Worm (Caenorhabditis elegans) whole organism, mixed stage, embryonic: ENCODE results near the gene W09D6.4.

ENCODE experiments used
- M03D4.4 ChIP-seq: sonication (generic microtip); optimal IDR thresholded peaks from 2 replicates; lab custom pipeline; 2017; ENCODE audit warnings: mild to moderate bottlenecking, missing genetic modification characterization, missing compliant biosample characterization
- bed-3 ChIP-seq: fragments of 200-800 bp; sonication (Bioruptor generic); optimal IDR thresholded peaks from 3 replicates; lab custom pipeline; 2018; ENCODE audit warnings: mild to moderate bottlenecking, missing genetic modification characterization, moderate library complexity, missing compliant biosample characterization
- ceh-39 ChIP-seq: fragments of 150-350 bp; optimal IDR thresholded peaks from 2 replicates; lab custom pipeline; 2014; ENCODE audit warnings: missing biosample characterization, missing genetic modification characterization
- ceh-43 ChIP-seq: fragments of 200-800 bp; sonication (Bioruptor generic); optimal IDR thresholded peaks from 2 replicates; lab custom pipeline; 2018; ENCODE audit warnings: mild to moderate bottlenecking, missing genetic modification characterization, moderate library complexity, missing compliant biosample characterization
- ces-1 ChIP-seq: fragments of 150-350 bp; optimal IDR thresholded peaks from 2 replicates; lab custom pipeline; 2014; ENCODE audit warnings: missing biosample characterization, missing genetic modification reagents, missing genetic modification characterization
- cnd-1 ChIP-seq: fragments of 200-800 bp; sonication (Bioruptor generic); optimal IDR thresholded peaks from 2 replicates; lab custom pipeline; 2018; ENCODE audit warnings: mild to moderate bottlenecking, missing genetic modification characterization, missing compliant biosample characterization
- elt-1 ChIP-seq: sonication (generic microtip); optimal IDR thresholded peaks from 2 replicates; lab custom pipeline; 2017; ENCODE audit warnings: missing genetic modification characterization, mild to moderate bottlenecking, missing compliant biosample characterization, antibody characterized with exemption, moderate library complexity, borderline replicate concordance; ENCODE audit not compliant: insufficient read depth
- elt-3 ChIP-seq: fragments of 150-350 bp; optimal IDR thresholded peaks from 2 replicates; lab custom pipeline; 2014; ENCODE audit warnings: missing biosample characterization, missing genetic modification characterization
- flh-1 ChIP-seq: fragments of 200-800 bp; sonication (Bioruptor generic); optimal IDR thresholded peaks from 2 replicates; lab custom pipeline; 2018; ENCODE audit warnings: mild to moderate bottlenecking, missing genetic modification characterization, moderate library complexity, missing compliant biosample characterization
- ham-2 ChIP-seq: fragments of 200-800 bp; sonication (Bioruptor generic); optimal IDR thresholded peaks from 2 replicates; lab custom pipeline; 2018; ENCODE audit warnings: mild to moderate bottlenecking, missing genetic modification characterization, missing compliant biosample characterization
- hlh-1 ChIP-seq: fragments of 150-350 bp; optimal IDR thresholded peaks from 2 replicates; lab custom pipeline; 2014; ENCODE audit warnings: missing biosample characterization, missing genetic modification reagents, missing genetic modification characterization
- lin-13 ChIP-seq: fragments of 150-350 bp; optimal IDR thresholded peaks from 2 replicates; lab custom pipeline; 2014; ENCODE audit warnings: missing biosample characterization, missing genetic modification characterization
- lin-32 ChIP-seq: fragments of 200-800 bp; sonication (Bioruptor generic); optimal IDR thresholded peaks from 2 replicates; lab custom pipeline; 2018; ENCODE audit warnings: mild to moderate bottlenecking, missing genetic modification characterization, missing compliant biosample characterization
- lsy-2 ChIP-seq: fragments of 150-350 bp; optimal IDR thresholded peaks from 2 replicates; lab custom pipeline; 2014; ENCODE audit warnings: missing biosample characterization, missing genetic modification characterization
- mab-5 ChIP-seq: fragments of 150-350 bp; optimal IDR thresholded peaks from 2 replicates; lab custom pipeline; 2014; ENCODE audit warnings: missing biosample characterization, missing genetic modification characterization
- mep-1 ChIP-seq: fragments of 150-350 bp; optimal IDR thresholded peaks from 2 replicates; lab custom pipeline; 2017; ENCODE audit warnings: missing biosample characterization, missing genetic modification reagents, missing genetic modification characterization, inconsistent platforms
- mls-2 ChIP-seq: sonication (generic microtip); optimal IDR thresholded peaks from 2 replicates; lab custom pipeline; 2016; ENCODE audit warnings: mild to moderate bottlenecking, missing genetic modification characterization, moderate library complexity, missing compliant biosample characterization
- nhr-12 ChIP-seq: fragments of 150-350 bp; optimal IDR thresholded peaks from 2 replicates; lab custom pipeline; 2014; ENCODE audit warnings: missing biosample characterization, missing genetic modification characterization
- nhr-2 ChIP-seq: fragments of 150-350 bp; optimal IDR thresholded peaks from 2 replicates; lab custom pipeline; 2014; ENCODE audit warnings: missing biosample characterization, missing genetic modification characterization
- nhr-237 ChIP-seq: fragments of 150-350 bp; optimal IDR thresholded peaks from 2 replicates; lab custom pipeline; 2014; ENCODE audit warnings: missing biosample characterization, missing genetic modification characterization
- nhr-28 ChIP-seq: fragments of 150-350 bp; optimal IDR thresholded peaks from 2 replicates; lab custom pipeline; 2014; ENCODE audit warnings: missing biosample characterization, missing genetic modification characterization
- nhr-76 ChIP-seq: sonication (generic microtip); optimal IDR thresholded peaks from 2 replicates; lab custom pipeline; 2017; ENCODE audit warnings: missing biosample characterization, missing genetic modification characterization
- pha-4 ChIP-seq: fragments of 150-350 bp; optimal IDR thresholded peaks from 2 replicates; lab custom pipeline; 2018; ENCODE audit warnings: missing biosample characterization, missing genetic modification reagents, missing genetic modification characterization
- sem-2 ChIP-seq: fragments of 200-800 bp; sonication (Bioruptor generic); optimal IDR thresholded peaks from 2 replicates; lab custom pipeline; 2018; ENCODE audit warnings: mild to moderate bottlenecking, missing genetic modification characterization, missing compliant biosample characterization
- snpc-4 ChIP-seq: fragments of 150-350 bp; optimal IDR thresholded peaks from 2 replicates; lab custom pipeline; 2014; ENCODE audit warnings: missing biosample characterization, missing genetic modification characterization
- sptf-1 ChIP-seq: sonication (generic microtip); optimal IDR thresholded peaks from 2 replicates; lab custom pipeline; 2017; ENCODE audit warnings: mild to moderate bottlenecking, missing genetic modification characterization, moderate library complexity, missing compliant biosample characterization
- tbx-8 ChIP-seq: fragments of 200-800 bp; sonication (Bioruptor generic); optimal IDR thresholded peaks from 2 replicates; lab custom pipeline; 2018; ENCODE audit warnings: mild to moderate bottlenecking, missing genetic modification characterization, moderate library complexity, missing compliant biosample characterization
- unc-120 ChIP-seq: sonication (generic microtip); optimal IDR thresholded peaks from 2 replicates; lab custom pipeline; 2017; ENCODE audit warnings: missing genetic modification characterization, missing compliant biosample characterization; ENCODE audit not compliant: poor library complexity, severe bottlenecking
- unc-39 ChIP-seq: fragments of 150-350 bp; optimal IDR thresholded peaks from 2 replicates; lab custom pipeline; 2014; ENCODE audit warnings: missing biosample characterization, missing genetic modification characterization
- unc-62 ChIP-seq: fragments of 150-350 bp; optimal IDR thresholded peaks from 2 replicates; lab custom pipeline; 2014; ENCODE audit warnings: missing biosample characterization, missing genetic modification reagents, missing genetic modification characterization
- ztf-11 ChIP-seq: fragments of 150-350 bp; optimal IDR thresholded peaks from 2 replicates; lab custom pipeline; 2014; ENCODE audit warnings: missing biosample characterization, missing genetic modification characterization

Gene W09D6.4

ce11 chrIII:11045196-11045595 is 34.3 kb upstream of the W09D6.4 start:
- no peak for TF ChIP-seq mab-5 (tag; lab: Kevin White, UChicago)
- no peak for TF ChIP-seq flh-1 (GFP tag; lab: Kevin White, UChicago)
- TF ChIP-seq unc-39 (tag; lab: Kevin White, UChicago): no peak
- TF ChIP-seq sptf-1 (tag; lab: Kevin White, UChicago): no peak
- TF ChIP-seq pha-4 (tag; lab: Kevin White, UChicago): no peak
- TF ChIP-seq nhr-28 (tag; lab: Kevin White, UChicago): no peak
- no peak for TF ChIP-seq unc-120
- no peak for TF ChIP-seq snpc-4 (tag; lab: Kevin White, UChicago)
- no peak for TF ChIP-seq ceh-43
- TF ChIP-seq lin-13 (tag; lab: Kevin White, UChicago): no peak
- TF ChIP-seq bed-3 (GFP tag; lab: Kevin White, UChicago): no peak
- no peak for TF ChIP-seq nhr-237
- TF ChIP-seq ztf-11 (tag; lab: Kevin White, UChicago): no peak
- TF ChIP-seq ces-1: no peak

ce11 chrIII:11046549-11046948 is 33.0 kb upstream of the W09D6.4 start:
- TF ChIP-seq lsy-2 (no peak), mep-1 (tag; lab: Kevin White, UChicago) (no peak), ceh-39 (tag; lab: Kevin White, UChicago) (no peak), mab-5 (tag; lab: Kevin White, UChicago) (no peak), elt-1 (tag; lab: Kevin White, UChicago) (no peak), ztf-11 (tag; lab: Kevin White, UChicago) (no peak), pha-4 (tag; lab: Kevin White, UChicago) (no peak), nhr-76 (no peak), unc-62 (no peak), unc-39 (tag; lab: Kevin White, UChicago) (no peak), hlh-1 (no peak), sem-2 (GFP tag; lab: Kevin White, UChicago) (no peak), M03D4.4 (tag; lab: Kevin White, UChicago) (no peak), snpc-4 (tag; lab: Kevin White, UChicago) (no peak), unc-120 (no peak), nhr-2 (no peak)

ce11 chrIII:11050658-11051118 is 28.9 kb upstream of the W09D6.4 start:
- TF ChIP-seq sptf-1 (tag; lab: Kevin White, UChicago) (no peak), pha-4 (tag; lab: Kevin White, UChicago) (no peak), cnd-1 (tag; lab: Kevin White, UChicago) (no peak), elt-1 (tag; lab: Kevin White, UChicago) (no peak), elt-3 (tag; lab: Kevin White, UChicago) (no peak), unc-62 (no peak), lin-32 (GFP tag; lab: Kevin White, UChicago) (no peak), unc-120 (no peak), hlh-1 (no peak), bed-3 (GFP tag; lab: Kevin White, UChicago) (no peak), flh-1 (GFP tag; lab: Kevin White, UChicago) (no peak), tbx-8 (GFP tag; lab: Kevin White, UChicago) (no peak), ham-2 (GFP tag; lab: Kevin White, UChicago) (no peak), ceh-39 (tag; lab: Kevin White, UChicago) (no peak), mep-1 (tag; lab: Kevin White, UChicago) (no peak), lsy-2 (no peak), unc-39 (tag; lab: Kevin White, UChicago) (no peak), nhr-28 (tag; lab: Kevin White, UChicago) (no peak), mls-2 (tag; lab: Kevin White, UChicago) (no peak), lin-13 (tag; lab: Kevin White, UChicago) (no peak)

ce11 chrIII:11053603-11054002 is 25.9 kb upstream of the W09D6.4 start:
- TF ChIP-seq nhr-28 (tag; lab: Kevin White, UChicago) (no peak), ces-1 (no peak), lin-32 (GFP tag; lab: Kevin White, UChicago) (no peak), snpc-4 (tag; lab: Kevin White, UChicago) (no peak), ztf-11 (tag; lab: Kevin White, UChicago) (no peak), unc-120 (no peak), nhr-12 (tag; lab: Kevin White, UChicago) (no peak), elt-3 (tag; lab: Kevin White, UChicago) (no peak), elt-1 (tag; lab: Kevin White, UChicago) (no peak), mep-1 (tag; lab: Kevin White, UChicago) (no peak)
